Fruit fly (Drosophila melanogaster): Measurements from ENCODE around the gene CG1722.

The CG1722 gene

dm6 chrX:21251048-21251447 lies at the start of gene CG1722:
Gene CG1722 (minus strand): TSS chrX:21251148.
- TF ChIP-seq CG10631 (GFP tag; optimal IDR thresholded peaks at IDR 0.05) (no peak), Sox102F (GFP tag; optimal IDR thresholded peaks at IDR 0.05) (no peak), CG3032 (tag; optimal IDR thresholded peaks at IDR 0.05) (no peak), Hr39 (GFP tag; optimal IDR thresholded peaks at IDR 0.05) (no peak), Hr38 (GFP tag; optimal IDR thresholded peaks at IDR 0.05) (no peak), CG6808 (GFP tag; optimal IDR thresholded peaks at IDR 0.05) (no peak), CG6854 (GFP tag; optimal IDR thresholded peaks at IDR 0.05) (no peak), spab (GFP tag; optimal IDR thresholded peaks at IDR 0.05) (no peak), Met (GFP tag; optimal IDR thresholded peaks at IDR 0.05) (no peak), achi (GFP tag; optimal IDR thresholded peaks at IDR 0.05) (no peak)

dm6 chrX:21285001-21285400 lies 34.1 kb upstream of the CG1722 start, which contains the start of gene CG1494:
Gene CG1494 (plus strand): TSS chrX:21285301.
- TF ChIP-seq Sox15 (GFP tag; optimal IDR thresholded peaks at IDR 0.05) (no peak), net (GFP tag; optimal IDR thresholded peaks at IDR 0.05) (no peak), CG3919 (GFP tag; optimal IDR thresholded peaks at IDR 0.05) (no peak), CG6854 (GFP tag; optimal IDR thresholded peaks at IDR 0.05) (no peak), CG32006 (GFP tag; optimal IDR thresholded peaks at IDR 0.05) (no peak), Eip75B (GFP tag; optimal IDR thresholded peaks at IDR 0.05) (no peak), Smox (GFP tag; optimal IDR thresholded peaks at IDR 0.05) (no peak), eg (GFP tag; IDR thresholded peaks at IDR 0.05) (no peak), CG10631 (GFP tag; optimal IDR thresholded peaks at IDR 0.05) (no peak), Eip78C (GFP tag) (no peak), CG6276 (GFP tag; optimal IDR thresholded peaks at IDR 0.05) (no peak)

- TF ChIP-seq Smox (GFP tag; optimal IDR thresholded peaks at IDR 0.05) (no peak), ss (GFP tag; optimal IDR thresholded peaks at IDR 0.05) (no peak), fkh (GFP tag; optimal IDR thresholded peaks at IDR 0.05) (no peak)
Measured at dm6 chrX:21282035-21282434, 31.1 kb upstream of the CG1722 start.

- TF ChIP-seq achi (GFP tag; optimal IDR thresholded peaks at IDR 0.05) (peak; percentile 18), Hr4 (GFP tag; optimal IDR thresholded peaks at IDR 0.05) (peak; percentile 40), CG11902 (GFP tag; optimal IDR thresholded peaks at IDR 0.05) (peak; percentile 16), CG9139 (GFP tag; optimal IDR thresholded peaks at IDR 0.05) (no peak), CG10631 (GFP tag; optimal IDR thresholded peaks at IDR 0.05) (peak; percentile 17), ss (GFP tag; optimal IDR thresholded peaks at IDR 0.05) (peak in 1 of 2 experiments; percentile 32), CG7368 (GFP tag; optimal IDR thresholded peaks at IDR 0.05) (no peak), esn (GFP tag; optimal IDR thresholded peaks at IDR 0.05) (peak; percentile 46), CG6808 (GFP tag; optimal IDR thresholded peaks at IDR 0.05) (peak; percentile 19), Sox102F (GFP tag; optimal IDR thresholded peaks at IDR 0.05) (peak; percentile 52), CG4318 (GFP tag; optimal IDR thresholded peaks at IDR 0.05) (peak; percentile 30), CG34406 (GFP tag; optimal IDR thresholded peaks at IDR 0.05) (peak; percentile 47), CG3919 (GFP tag; optimal IDR thresholded peaks at IDR 0.05) (peak; percentile 15), CG6792 (GFP tag; optimal IDR thresholded peaks at IDR 0.05) (no peak), fkh (GFP tag; optimal IDR thresholded peaks at IDR 0.05) (peak; percentile 27), dsx (GFP tag; optimal IDR thresholded peaks at IDR 0.05; ENCODE audit: poor library complexity, severe bottlenecking) (peak; percentile 29), Eip93F (GFP tag; optimal IDR thresholded peaks at IDR 0.05) (no peak), CG16779 (tag; optimal IDR thresholded peaks at IDR 0.05) (no peak), CG31627 (GFP tag; optimal IDR thresholded peaks at IDR 0.05) (peak; percentile 46), topi (GFP tag; optimal IDR thresholded peaks at IDR 0.05) (peak; percentile 54), fd59A (GFP tag; optimal IDR thresholded peaks at IDR 0.05) (peak; percentile 12), CG8632 (GFP tag; optimal IDR thresholded peaks at IDR 0.05) (no peak), vri (GFP tag; optimal IDR thresholded peaks at IDR 0.05) (peak; percentile 56), Ets21C (GFP tag; optimal IDR thresholded peaks at IDR 0.05) (peak; percentile 51), CG3032 (tag; optimal IDR thresholded peaks at IDR 0.05) (peak; percentile 13), Sox15 (GFP tag; optimal IDR thresholded peaks at IDR 0.05) (peak; percentile 1), pdm3 (GFP tag; optimal IDR thresholded peaks at IDR 0.05) (peak; percentile 50), dac (GFP tag; optimal IDR thresholded peaks at IDR 0.05) (no peak), net (GFP tag; optimal IDR thresholded peaks at IDR 0.05) (peak; percentile 81), CG8119 (GFP tag; IDR thresholded peaks at IDR 0.05) (no peak; the same call in 2 of the 3 replicates), fd85E (GFP tag; optimal IDR thresholded peaks at IDR 0.05) (no peak)
Measured at dm6 chrX:21281039-21281911, 30.3 kb upstream of the CG1722 start, which contains the start of gene Mnr. Gene Mnr (minus strand): TSS chrX:21281171.
